Fruit fly (Drosophila melanogaster) whole organism, embryonic: ENCODE measurements around the gene CG11737.

ENCODE experiments used
- Awh ChIP-seq: fragments of 200-800 bp; sonication (Bioruptor generic); IDR thresholded peaks from 2 replicates; pipeline ENCODE4, ENCODE4 v1.3.6; 2022; ENCODE audit warnings: missing biosample characterization, missing genetic modification characterization
- Bgb ChIP-seq: fragments of 200-800 bp; sonication (Bioruptor generic); IDR thresholded peaks from 2 replicates; pipeline ENCODE4 v1.3.6; 2022; ENCODE audit warnings: missing biosample characterization, missing genetic modification characterization; ENCODE audit not compliant: partially characterized antibody
- CG11504 ChIP-seq: fragments of 200-800 bp; sonication (Bioruptor generic); optimal IDR thresholded peaks from 3 replicates; lab custom pipeline; 2019; ENCODE audit warnings: missing biosample characterization, mild to moderate bottlenecking, missing genetic modification characterization, moderate library complexity
- CG12769 ChIP-seq: fragments of 200-800 bp; sonication (Bioruptor generic); optimal IDR thresholded peaks from 2 replicates; lab custom pipeline; 2019; ENCODE audit warnings: missing biosample characterization, mild to moderate bottlenecking, missing genetic modification characterization, moderate library complexity
- CG13287 ChIP-seq: fragments of 200-800 bp; sonication (Bioruptor generic); IDR thresholded peaks from 2 replicates; pipeline ENCODE4 v1.3.6; 2022; ENCODE audit warnings: missing biosample characterization, missing genetic modification characterization; ENCODE audit not compliant: partially characterized antibody
- CG13424 ChIP-seq: fragments of 200-800 bp; sonication (Bioruptor generic); optimal IDR thresholded peaks from 2 replicates; lab custom pipeline; 2019; ENCODE audit warnings: missing biosample characterization, mild to moderate bottlenecking, missing genetic modification characterization, moderate library complexity
- CG15479 ChIP-seq: fragments of 200-800 bp; sonication (Bioruptor generic); optimal IDR thresholded peaks from 3 replicates; lab custom pipeline; 2019; ENCODE audit warnings: missing biosample characterization, mild to moderate bottlenecking, missing genetic modification characterization, moderate library complexity
- CG1603 ChIP-seq: fragments of 200-800 bp; sonication (Bioruptor generic); optimal IDR thresholded peaks from 2 replicates; lab custom pipeline; 2019; ENCODE audit warnings: missing biosample characterization, mild to moderate bottlenecking, missing genetic modification characterization, moderate library complexity
- CG16813 ChIP-seq: fragments of 200-800 bp; sonication (Bioruptor generic); IDR thresholded peaks from 3 replicates; pipeline ENCODE4 v1.3.6; 2022; ENCODE audit warnings: missing biosample characterization, missing genetic modification characterization; ENCODE audit not compliant: partially characterized antibody
- CG17328 ChIP-seq: fragments of 200-800 bp; sonication (Bioruptor generic); IDR thresholded peaks from 2 replicates; pipeline ENCODE4 v1.3.6; 2022; ENCODE audit warnings: missing biosample characterization, missing genetic modification characterization
- CG17829 ChIP-seq: fragments of 200-800 bp; optimal IDR thresholded peaks from 2 replicates; lab custom pipeline; 2019; ENCODE audit warnings: missing biosample characterization, mild to moderate bottlenecking, missing genetic modification characterization, moderate library complexity
- CG2116 ChIP-seq: fragments of 200-800 bp; sonication (Bioruptor generic); optimal IDR thresholded peaks from 3 replicates; lab custom pipeline; 2018; ENCODE audit warnings: missing biosample characterization, mild to moderate bottlenecking, missing genetic modification characterization
- CG2199 ChIP-seq: fragments of 200-800 bp; sonication (Bioruptor generic); IDR thresholded peaks from 3 replicates; pipeline ENCODE4 v1.3.6; 2022; ENCODE audit warnings: missing biosample characterization, missing genetic modification characterization
- CG2712 ChIP-seq: fragments of 200-800 bp; optimal IDR thresholded peaks from 3 replicates; lab custom pipeline; 2019; ENCODE audit warnings: missing biosample characterization, mild to moderate bottlenecking, missing genetic modification characterization, moderate library complexity
- CG42726 ChIP-seq: fragments of 200-800 bp; sonication (Bioruptor generic); IDR thresholded peaks from 2 replicates; pipeline ENCODE4 v1.3.6; 2022; ENCODE audit warnings: missing biosample characterization, missing genetic modification characterization; ENCODE audit not compliant: partially characterized antibody
- CG5180 ChIP-seq: fragments of 200-800 bp; sonication (Bioruptor generic); optimal IDR thresholded peaks from 3 replicates; lab custom pipeline; 2017; ENCODE audit warnings: missing biosample characterization, missing genetic modification characterization, mild to moderate bottlenecking, moderate library complexity, missing genetic modification reagents
- CG6791 ChIP-seq: fragments of 200-800 bp; sonication (Bioruptor generic); IDR thresholded peaks from 3 replicates; pipeline ENCODE4 v1.3.6; 2022; ENCODE audit warnings: missing biosample characterization, missing genetic modification characterization; ENCODE audit not compliant: partially characterized antibody
- CG7271 ChIP-seq: fragments of 200-800 bp; sonication (Bioruptor generic); optimal IDR thresholded peaks from 2 replicates; lab custom pipeline; 2018; ENCODE audit warnings: missing biosample characterization, mild to moderate bottlenecking, missing genetic modification characterization, moderate library complexity
- CG7745 ChIP-seq: fragments of 200-800 bp; sonication (Bioruptor generic); optimal IDR thresholded peaks from 2 replicates; lab custom pipeline; 2018; ENCODE audit warnings: missing biosample characterization, mild to moderate bottlenecking, missing genetic modification characterization, moderate library complexity
- D19A ChIP-seq: fragments of 200-800 bp; optimal IDR thresholded peaks from 3 replicates; lab custom pipeline; 2019; ENCODE audit warnings: missing biosample characterization, mild to moderate bottlenecking, missing genetic modification characterization, moderate library complexity
- Deaf1 ChIP-seq: fragments of 200-800 bp; optimal IDR thresholded peaks from 3 replicates; lab custom pipeline; 2019; ENCODE audit warnings: missing biosample characterization, mild to moderate bottlenecking, missing genetic modification characterization, moderate library complexity
- Drgx ChIP-seq: fragments of 200-800 bp; sonication (Bioruptor generic); IDR thresholded peaks from 2 replicates; pipeline ENCODE4 v1.3.6; 2022; ENCODE audit warnings: missing biosample characterization, missing genetic modification characterization
- Gsc ChIP-seq: fragments of 200-800 bp; sonication (Bioruptor generic); IDR thresholded peaks from 2 replicates; pipeline ENCODE4 v1.3.6; 2022; ENCODE audit warnings: missing biosample characterization, missing genetic modification characterization
- HLHmδ ChIP-seq: fragments of 200-800 bp; sonication (Bioruptor generic); optimal IDR thresholded peaks from 2 replicates; lab custom pipeline; 2018; ENCODE audit warnings: missing biosample characterization, mild to moderate bottlenecking, missing genetic modification characterization, moderate library complexity
- HmgD ChIP-seq: fragments of 200-800 bp; sonication (Bioruptor generic); optimal IDR thresholded peaks from 3 replicates; lab custom pipeline; 2016; ENCODE audit warnings: missing biosample characterization, missing genetic modification characterization
- Hr78 ChIP-seq, 2 experiments: fragments of 200-800 bp in 1 of 2; fragments of >200 bp in 1 of 2; sonication (Bioruptor generic) in 1 of 2; optimal IDR thresholded peaks; 2 replicates each; lab custom pipeline; 2017 to 2019; ENCODE audit warnings: missing biosample characterization in 2 of 2, missing genetic modification characterization in 2 of 2, mild to moderate bottlenecking in 1 of 2, moderate library complexity in 1 of 2
- Med ChIP-seq: fragments of 200-800 bp; sonication (Bioruptor generic); peaks from one replicate; lab custom pipeline; 2016; ENCODE audit warnings: missing biosample characterization, missing genetic modification characterization, mild to moderate bottlenecking, inconsistent platforms, moderate library complexity
- NC2β ChIP-seq: fragments of 200-800 bp; sonication (Bioruptor generic); optimal IDR thresholded peaks from 2 replicates; lab custom pipeline; 2016; ENCODE audit warnings: missing biosample characterization, missing genetic modification characterization
- Nf-YA ChIP-seq: fragments of 200-800 bp; sonication (Bioruptor generic); IDR thresholded peaks from 2 replicates; pipeline ENCODE4 v1.3.6; 2022; ENCODE audit warnings: missing biosample characterization, missing genetic modification characterization
- Opbp ChIP-seq: fragments of 200-800 bp; sonication (Bioruptor generic); IDR thresholded peaks from 3 replicates; pipeline ENCODE4 v1.3.6; 2022; ENCODE audit warnings: missing biosample characterization, missing genetic modification characterization; ENCODE audit not compliant: partially characterized antibody
- Scr ChIP-seq: fragments of 200-800 bp; sonication (Bioruptor generic); IDR thresholded peaks from 2 replicates; pipeline ENCODE4 v1.3.6; 2022; ENCODE audit warnings: missing biosample characterization, missing genetic modification characterization; ENCODE audit not compliant: partially characterized antibody
- caup ChIP-seq: fragments of 200-800 bp; sonication (Bioruptor generic); optimal IDR thresholded peaks from 3 replicates; lab custom pipeline; 2017; ENCODE audit warnings: missing biosample characterization, mild to moderate bottlenecking, missing genetic modification characterization, moderate library complexity; ENCODE audit not compliant: severe bottlenecking
- chm ChIP-seq: fragments of 200-800 bp; sonication (Bioruptor generic); IDR thresholded peaks from 2 replicates; pipeline ENCODE4 v1.3.6; 2022; ENCODE audit warnings: missing biosample characterization, missing genetic modification characterization
- gsb-n ChIP-seq: fragments of 200-800 bp; sonication (Bioruptor generic); optimal IDR thresholded peaks from 3 replicates; lab custom pipeline; 2018; ENCODE audit warnings: missing biosample characterization, mild to moderate bottlenecking, missing genetic modification characterization
- jing ChIP-seq: fragments of 200-800 bp; sonication (Bioruptor generic); optimal IDR thresholded peaks from 2 replicates; lab custom pipeline; 2018; ENCODE audit warnings: missing biosample characterization, mild to moderate bottlenecking, missing genetic modification characterization
- kah ChIP-seq: fragments of 200-800 bp; sonication (Bioruptor generic); optimal IDR thresholded peaks from 2 replicates; lab custom pipeline; 2018; ENCODE audit warnings: missing biosample characterization, mild to moderate bottlenecking, missing genetic modification characterization
- nerfin-1 ChIP-seq: fragments of 200-800 bp; sonication (Bioruptor generic); optimal IDR thresholded peaks from 3 replicates; lab custom pipeline; 2019; ENCODE audit warnings: missing biosample characterization, mild to moderate bottlenecking, missing genetic modification characterization, moderate library complexity
- nerfin-2 ChIP-seq: fragments of 200-800 bp; sonication (Bioruptor generic); IDR thresholded peaks from 2 replicates; pipeline ENCODE4 v1.3.6; 2022; ENCODE audit warnings: missing biosample characterization, missing genetic modification characterization; ENCODE audit not compliant: partially characterized antibody
- stwl ChIP-seq: fragments of 200-800 bp; sonication (Bioruptor generic); optimal IDR thresholded peaks from 3 replicates; lab custom pipeline; 2018; ENCODE audit warnings: missing biosample characterization, mild to moderate bottlenecking, missing genetic modification characterization, moderate library complexity
- tap ChIP-seq: fragments of 200-800 bp; optimal IDR thresholded peaks from 3 replicates; lab custom pipeline; 2019; ENCODE audit warnings: missing biosample characterization, mild to moderate bottlenecking, missing genetic modification characterization, moderate library complexity
- tll ChIP-seq, 2 experiments: fragments of 200-800 bp in 1 of 2; fragments of >200 bp in 1 of 2; sonication (Bioruptor generic) in 1 of 2; optimal IDR thresholded peaks; 2 replicates each; lab custom pipeline; 2017 to 2019; ENCODE audit warnings: missing biosample characterization in 2 of 2, missing genetic modification characterization in 2 of 2, mild to moderate bottlenecking in 1 of 2, moderate library complexity in 1 of 2
- wek ChIP-seq: fragments of 200-800 bp; sonication (Bioruptor generic); optimal IDR thresholded peaks from 3 replicates; lab custom pipeline; 2018; ENCODE audit warnings: missing biosample characterization, mild to moderate bottlenecking, missing genetic modification characterization, moderate library complexity
- z ChIP-seq: fragments of 200-800 bp; sonication (Bioruptor generic); IDR thresholded peaks from 3 replicates; pipeline ENCODE4 v1.3.6; 2022; ENCODE audit warnings: missing biosample characterization, missing genetic modification characterization
- zen ChIP-seq: fragments of 200-800 bp; sonication (Bioruptor generic); optimal IDR thresholded peaks from 3 replicates; lab custom pipeline; 2018; ENCODE audit warnings: missing biosample characterization, mild to moderate bottlenecking, missing genetic modification characterization, moderate library complexity
- zen2 ChIP-seq: fragments of 200-800 bp; sonication (Bioruptor generic); IDR thresholded peaks from 3 replicates; pipeline ENCODE4 v1.3.6; 2022; ENCODE audit warnings: missing biosample characterization, missing genetic modification characterization; ENCODE audit not compliant: partially characterized antibody
- zf30C ChIP-seq: fragments of 200-800 bp; sonication (Bioruptor generic); optimal IDR thresholded peaks from 3 replicates; lab custom pipeline; 2018; ENCODE audit warnings: missing biosample characterization, mild to moderate bottlenecking, missing genetic modification characterization

The CG11737 gene

DNA sequence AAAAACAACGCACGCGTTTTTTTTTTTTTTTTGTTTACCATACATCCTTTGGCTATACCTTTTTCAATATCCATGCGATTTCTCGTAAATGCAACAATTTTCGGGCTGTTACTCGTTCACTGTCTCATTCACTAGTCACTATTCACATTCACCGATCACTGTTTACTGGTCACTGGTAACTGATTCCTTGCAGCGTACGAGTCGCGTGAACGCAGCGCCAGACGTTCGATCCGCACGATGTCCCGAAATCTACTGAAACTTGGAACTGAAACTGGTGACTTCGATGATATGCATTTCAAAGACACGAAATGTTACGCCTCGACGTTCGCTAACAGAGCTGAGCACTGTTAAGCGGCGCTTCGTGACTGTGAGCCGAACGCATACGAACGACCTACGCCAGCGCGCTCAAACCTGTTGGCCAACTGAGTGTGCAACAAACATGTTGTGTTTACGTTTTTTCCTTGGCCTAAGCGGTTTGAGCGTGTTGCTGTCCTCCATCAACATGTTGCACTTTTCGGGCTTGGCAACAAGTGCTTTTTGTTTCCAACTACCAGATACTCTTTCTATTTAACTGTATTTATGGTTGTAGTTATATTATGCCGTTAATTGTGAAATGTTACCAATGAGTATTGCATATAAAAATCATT lies 40.2 kb upstream of the CG11737 start, which contains the start of gene CG45263:
Gene CG45263, minus strand, starts transcription at position 257 of the 647 bp plus-strand sequence.
- no peak for TF ChIP-seq CG17328 (GFP tag; lab: Robert Waterston, UW)
- TF ChIP-seq HmgD (GFP tag; lab: Kevin White, UChicago), result peak; percentile 12
- TF ChIP-seq Bgb, result peak; percentile 44; the same call in 1 of the 2 replicates
- no peak for TF ChIP-seq tap
- peak; percentile 58; the same call in 2 of the 3 replicates for TF ChIP-seq zen2
- TF ChIP-seq CG2199 (GFP tag; lab: Robert Waterston, UW), result 0 out of 3 replicates have a peak, but pooled peaks have one; percentile 61
- peak; percentile 42; the same call in 1 of the 2 replicates for TF ChIP-seq Scr
- no peak for TF ChIP-seq kah (GFP tag; lab: Kevin White, UChicago)
- peak; percentile 26 for TF ChIP-seq NC2β (GFP tag; lab: Kevin White, UChicago)
- peak; percentile 17 for TF ChIP-seq nerfin-1 (tag; lab: Kevin White, UChicago)
- no peak for TF ChIP-seq Gsc (GFP tag; lab: Robert Waterston, UW)
- 0 out of 2 replicates have a peak, but pooled peaks have one; percentile 28 for TF ChIP-seq chm
- peak; percentile 27 for TF ChIP-seq jing (GFP tag; lab: Kevin White, UChicago)
- TF ChIP-seq zen (tag; lab: Kevin White, UChicago), result peak; percentile 33
- TF ChIP-seq Deaf1 (tag; lab: Kevin White, UChicago), result peak; percentile 98
- TF ChIP-seq CG13424 (tag; lab: Kevin White, UChicago), result no peak
- TF ChIP-seq wek (GFP tag; lab: Kevin White, UChicago), result no peak
- TF ChIP-seq CG15479 (GFP tag; lab: Kevin White, UChicago), result peak; percentile 27
- TF ChIP-seq CG17829 (tag; lab: Kevin White, UChicago), result peak; percentile 27
- peak; percentile 4 for TF ChIP-seq caup
- TF ChIP-seq z (GFP tag; lab: Robert Waterston, UW), result peak; percentile 94
- TF ChIP-seq CG1603, result peak; percentile 31
- TF ChIP-seq CG12769 (tag; lab: Kevin White, UChicago), result no peak
- TF ChIP-seq CG2116 (GFP tag; lab: Kevin White, UChicago), result no peak
- peak; percentile 16 for TF ChIP-seq CG2712 (tag; lab: Kevin White, UChicago)
- TF ChIP-seq D19A (tag; lab: Kevin White, UChicago), result peak; percentile 93
- no peak for TF ChIP-seq CG7745 (tag; lab: Kevin White, UChicago)
- 0 out of 2 replicates have a peak, but pooled peaks have one; percentile 27 for TF ChIP-seq Awh (GFP tag; lab: Robert Waterston, UW)
- TF ChIP-seq nerfin-2, result peak; percentile 28; the same call in 1 of the 2 replicates
- TF ChIP-seq Med, result peak; percentile 83
- no peak for TF ChIP-seq Nf-YA (GFP tag; lab: Robert Waterston, UW)
- TF ChIP-seq tll (GFP tag; optimal IDR thresholded peaks at IDR 0.05; lab: Kevin White, UChicago), result peak in 1 of 2 experiments; percentile 47
- no peak for TF ChIP-seq CG7271
- peak; percentile 76 for TF ChIP-seq stwl (tag; lab: Kevin White, UChicago)
- TF ChIP-seq Opbp (GFP tag; lab: Robert Waterston, UW), result peak; percentile 49; the same call in 1 of the 3 replicates
- peak; percentile 58; the same call in 1 of the 2 replicates for TF ChIP-seq CG42726
- peak; percentile 12 for TF ChIP-seq zf30C (GFP tag; lab: Kevin White, UChicago)
- peak; percentile 62; the same call in 2 of the 3 replicates for TF ChIP-seq CG6791
- TF ChIP-seq gsb-n (tag; lab: Kevin White, UChicago), result no peak
- peak; percentile 99 for TF ChIP-seq CG11504 (tag; lab: Kevin White, UChicago)
- peak; percentile 26; the same call in 1 of the 2 replicates for TF ChIP-seq CG13287
- TF ChIP-seq CG5180 (GFP tag; lab: Kevin White, UChicago), result peak; percentile 98
- TF ChIP-seq CG16813 (GFP tag; lab: Robert Waterston, UW), result peak; percentile 31; the same call in 1 of the 3 replicates
- TF ChIP-seq Hr78 (GFP tag; optimal IDR thresholded peaks at IDR 0.05; lab: Kevin White, UChicago), result peak in 1 of 2 experiments; percentile 88
- TF ChIP-seq HLHmδ, result peak; percentile 28
- peak; percentile 37; the same call in 1 of the 2 replicates for TF ChIP-seq Drgx (GFP tag; lab: Robert Waterston, UW)
